Fruit fly (Drosophila melanogaster): ENCODE measurements around the gene CG11927.

DNA sequence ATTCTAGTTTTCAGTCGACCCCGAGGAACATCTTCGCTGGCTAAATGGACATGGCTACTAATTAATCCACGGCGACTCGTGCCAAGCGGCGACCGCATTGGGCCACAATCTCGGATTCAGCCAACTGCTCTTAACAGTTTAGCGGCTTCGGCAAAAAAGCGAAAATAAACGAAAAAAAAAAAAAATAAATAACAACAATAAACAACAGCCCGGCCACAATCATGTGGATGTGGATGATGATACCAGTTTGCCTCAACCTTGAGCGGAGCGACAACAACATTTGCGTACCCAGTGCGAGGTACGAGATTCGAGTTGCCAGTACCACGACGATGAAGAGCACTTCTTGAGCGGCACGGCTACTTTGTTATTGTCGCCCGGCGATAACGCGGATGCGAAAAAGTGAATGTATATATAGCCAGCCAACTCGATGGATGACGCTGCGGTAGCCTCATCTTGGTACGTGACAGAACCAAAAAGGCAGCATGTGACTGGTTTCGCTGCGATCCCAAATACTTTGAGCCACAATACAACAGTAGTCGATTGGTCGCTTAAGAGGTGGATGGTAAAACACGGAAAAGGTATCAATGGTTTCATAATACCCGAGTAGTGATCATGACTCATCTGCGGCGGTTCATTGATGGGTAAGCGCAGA, 39.5 kb upstream of the CG11927 start:
- TF ChIP-seq CG17186 (GFP tag; optimal IDR thresholded peaks at IDR 0.05) (no peak), lbe (GFP tag; optimal IDR thresholded peaks at IDR 0.05) (no peak), Oaz (GFP tag; IDR thresholded peaks at IDR 0.05) (no peak), CG6813 (GFP tag; optimal IDR thresholded peaks at IDR 0.05) (no peak), Ptx1 (GFP tag; IDR thresholded peaks at IDR 0.05) (no peak), CG13424 (tag; optimal IDR thresholded peaks at IDR 0.05) (no peak), CTCF (GFP tag; optimal IDR thresholded peaks at IDR 0.05) (no peak)
